Worm (Caenorhabditis elegans) whole organism, L1 larva: ENCODE data around the gene col-90.

Experiments used
- C16A3.4 ChIP-seq: fragments of 150-350 bp; optimal IDR thresholded peaks from 2 replicates; lab custom pipeline; 2014; ENCODE audit warnings: missing biosample characterization, missing genetic modification characterization
- alr-1 ChIP-seq: fragments of 200-800 bp; sonication (Bioruptor generic); optimal IDR thresholded peaks from 2 replicates; lab custom pipeline; 2018; ENCODE audit warnings: borderline replicate concordance, mild to moderate bottlenecking, missing genetic modification characterization, missing compliant biosample characterization
- aly-2 ChIP-seq: fragments of 150-350 bp; optimal IDR thresholded peaks from 2 replicates; lab custom pipeline; 2014; ENCODE audit warnings: missing biosample characterization, missing genetic modification characterization
- ama-1 ChIP-seq: fragments of 150-350 bp; optimal IDR thresholded peaks from 2 replicates; lab custom pipeline; 2014
- blmp-1 ChIP-seq: fragments of 150-350 bp; optimal IDR thresholded peaks from 2 replicates; lab custom pipeline; 2014; ENCODE audit warnings: missing biosample characterization, missing genetic modification characterization
- ceh-8 ChIP-seq: fragments of 200-800 bp; sonication (Bioruptor generic); optimal IDR thresholded peaks from 2 replicates; lab custom pipeline; 2018; ENCODE audit warnings: mild to moderate bottlenecking, missing genetic modification characterization, moderate library complexity, missing compliant biosample characterization
- ceh-88 ChIP-seq: fragments of 200-800 bp; sonication (Bioruptor generic); IDR thresholded peaks from 2 replicates; pipeline ENCODE4 v1.3.6; 2022; ENCODE audit warnings: missing genetic modification characterization, missing compliant biosample characterization
- ces-1 ChIP-seq: fragments of 150-350 bp; optimal IDR thresholded peaks from 2 replicates; lab custom pipeline; 2014; ENCODE audit warnings: missing biosample characterization, missing genetic modification reagents, missing genetic modification characterization
- dpl-1 ChIP-seq, 3 experiments: fragments of 150-350 bp in 2 of 3; sonication (generic microtip) in 1 of 3; optimal IDR thresholded peaks; 2 replicates each; lab custom pipeline; 2014 to 2017; ENCODE audit warnings: missing biosample characterization in 3 of 3, missing genetic modification characterization in 3 of 3, missing genetic modification reagents in 3 of 3
- dsc-1 ChIP-seq: sonication (generic microtip); optimal IDR thresholded peaks from 2 replicates; lab custom pipeline; 2016; ENCODE audit warnings: mild to moderate bottlenecking, missing genetic modification characterization, missing compliant biosample characterization
- efl-1 ChIP-seq, 4 experiments: fragments of 150-350 bp; optimal IDR thresholded peaks in 3 of 4; peaks in 1 of 4; 1 replicate in 1 of 4; 2 replicates in 3 of 4; lab custom pipeline; 2014; ENCODE audit warnings: missing biosample characterization in 2 of 4, missing genetic modification characterization in 2 of 4, missing genetic modification reagents in 2 of 4
- efl-3 ChIP-seq: fragments of 200-800 bp; sonication (Bioruptor generic); optimal IDR thresholded peaks from 2 replicates; lab custom pipeline; 2018; ENCODE audit warnings: mild to moderate bottlenecking, missing genetic modification characterization, missing compliant biosample characterization
- elt-2 ChIP-seq: sonication (generic microtip); optimal IDR thresholded peaks from 2 replicates; lab custom pipeline; 2016; ENCODE audit warnings: missing genetic modification characterization, mild to moderate bottlenecking, inconsistent platforms, missing compliant biosample characterization, missing genetic modification reagents
- elt-3 ChIP-seq, 6 experiments: fragments of 150-350 bp in 1 of 6; sonication (generic microtip); optimal IDR thresholded peaks; 2 replicates each; lab custom pipeline; 2017 to 2018; ENCODE audit warnings: missing biosample characterization in 6 of 6, missing genetic modification characterization in 6 of 6, inconsistent platforms in 1 of 6
- fkh-8 ChIP-seq: sonication (generic microtip); optimal IDR thresholded peaks from 2 replicates; lab custom pipeline; 2016; ENCODE audit warnings: mild to moderate bottlenecking, missing genetic modification characterization, missing compliant biosample characterization
- fos-1 ChIP-seq: fragments of 150-350 bp; optimal IDR thresholded peaks from 2 replicates; lab custom pipeline; 2014; ENCODE audit warnings: missing biosample characterization, missing genetic modification characterization
- isw-1 ChIP-seq: fragments of 200-800 bp; sonication (Bioruptor generic); IDR thresholded peaks from 2 replicates; pipeline ENCODE4 v1.3.6; 2022; ENCODE audit warnings: missing genetic modification characterization, missing compliant biosample characterization
- jun-1 ChIP-seq: fragments of 150-350 bp; optimal IDR thresholded peaks from 2 replicates; lab custom pipeline; 2014; ENCODE audit warnings: missing biosample characterization, missing genetic modification reagents, missing genetic modification characterization
- lin-14 ChIP-seq: fragments of 200-800 bp; sonication (Bioruptor generic); optimal IDR thresholded peaks from 2 replicates; lab custom pipeline; 2018; ENCODE audit warnings: mild to moderate bottlenecking, missing genetic modification characterization, moderate library complexity, missing compliant biosample characterization
- lin-35 ChIP-seq, 2 experiments: fragments of 150-350 bp; optimal IDR thresholded peaks; 2 replicates each; lab custom pipeline; 2014; ENCODE audit warnings: missing biosample characterization in 2 of 2, missing genetic modification characterization in 2 of 2, missing genetic modification reagents in 2 of 2
- lsy-2 ChIP-seq, 2 experiments: fragments of 150-350 bp; optimal IDR thresholded peaks; 2 replicates each; lab custom pipeline; 2014; ENCODE audit warnings: missing biosample characterization in 2 of 2, missing genetic modification characterization in 2 of 2
- mdl-1 ChIP-seq, 2 experiments: fragments of 150-350 bp; optimal IDR thresholded peaks; 2 replicates each; lab custom pipeline; 2014 to 2017; ENCODE audit warnings: missing biosample characterization in 2 of 2, missing genetic modification characterization in 2 of 2, inconsistent platforms in 1 of 2
- nhr-19 ChIP-seq: fragments of 200-800 bp; sonication (Bioruptor generic); conservative IDR thresholded peaks from 2 replicates; pipeline ENCODE4 v1.3.6; 2022; ENCODE audit warnings: missing genetic modification characterization, missing compliant biosample characterization
- nhr-20 ChIP-seq: sonication (generic microtip); optimal IDR thresholded peaks from 2 replicates; lab custom pipeline; 2016; ENCODE audit warnings: mild to moderate bottlenecking, missing genetic modification characterization, missing compliant biosample characterization
- nhr-71 ChIP-seq: sonication (generic microtip); optimal IDR thresholded peaks from 2 replicates; lab custom pipeline; 2016; ENCODE audit warnings: mild to moderate bottlenecking, missing genetic modification characterization, moderate library complexity, missing compliant biosample characterization
- nhr-85 ChIP-seq: sonication (generic microtip); peaks from one replicate; lab custom pipeline; 2016; ENCODE audit warnings: missing genetic modification characterization, inconsistent platforms, missing compliant biosample characterization
- snu-23 ChIP-seq: sonication (generic microtip); optimal IDR thresholded peaks from 2 replicates; lab custom pipeline; 2016; ENCODE audit warnings: missing genetic modification characterization, missing compliant biosample characterization
- sptf-1 ChIP-seq: fragments of 150-350 bp; optimal IDR thresholded peaks from 2 replicates; lab custom pipeline; 2014; ENCODE audit warnings: missing biosample characterization, missing genetic modification characterization
- swsn-7 ChIP-seq: sonication (generic microtip); optimal IDR thresholded peaks from 2 replicates; lab custom pipeline; 2016; ENCODE audit warnings: missing genetic modification characterization, missing compliant biosample characterization
- tbx-2 ChIP-seq: sonication (generic microtip); optimal IDR thresholded peaks from 2 replicates; lab custom pipeline; 2016; ENCODE audit warnings: missing genetic modification characterization, missing compliant biosample characterization
- unc-130 ChIP-seq: fragments of 150-350 bp; optimal IDR thresholded peaks from 2 replicates; lab custom pipeline; 2017; ENCODE audit warnings: missing biosample characterization, missing genetic modification characterization, inconsistent platforms
- xbp-1 ChIP-seq: sonication (generic microtip); optimal IDR thresholded peaks from 2 replicates; lab custom pipeline; 2016; ENCODE audit warnings: missing genetic modification characterization, missing compliant biosample characterization
- zag-1 ChIP-seq: fragments of 150-350 bp; optimal IDR thresholded peaks from 2 replicates; lab custom pipeline; 2014; ENCODE audit warnings: missing biosample characterization, missing genetic modification characterization
- ztf-4 ChIP-seq: fragments of 150-350 bp; optimal IDR thresholded peaks from 2 replicates; lab custom pipeline; 2014; ENCODE audit warnings: missing biosample characterization, missing genetic modification characterization

col-90 gene

ce11 chrIII:7973201-7973767, 24.6 kb downstream of the col-90 start, which contains the start of the genes eef-1B.1 and aco-2 (continued):
- TF ChIP-seq efl-1 (optimal IDR thresholded peaks at IDR 0.05; lab: Kevin White, UChicago) (peak; percentile 91 to 93), efl-1 (GFP tag; optimal IDR thresholded peaks at IDR 0.05 in 1 of 2; lab: Kevin White, UChicago) (peak; percentile 83 to 98)

ce11 chrIII:7973968-7974607, 25.4 kb downstream of the col-90 start:
- TF ChIP-seq fos-1 (tag; lab: Kevin White, UChicago) (no peak), tbx-2 (tag; lab: Kevin White, UChicago) (peak; percentile 44), zag-1 (no peak), nhr-85 (tag; lab: Kevin White, UChicago) (peak; percentile 70), swsn-7 (no peak), mdl-1 (tag; optimal IDR thresholded peaks at IDR 0.05; lab: Kevin White, UChicago) (peak in 1 of 2 experiments; percentile 3), lin-14 (GFP tag; lab: Kevin White, UChicago) (peak; percentile 57), lin-35 (GFP tag; optimal IDR thresholded peaks at IDR 0.05; lab: Kevin White, UChicago) (peak in 1 of 2 experiments; percentile 39), nhr-19 (GFP tag; lab: Robert Waterston, UW) (peak; percentile 69), efl-3 (GFP tag; lab: Kevin White, UChicago) (no peak), nhr-20 (tag; lab: Kevin White, UChicago) (peak; percentile 68), nhr-71 (tag; lab: Kevin White, UChicago) (peak; percentile 56), jun-1 (tag; lab: Kevin White, UChicago) (no peak), xbp-1 (tag; lab: Kevin White, UChicago) (peak; percentile 4), C16A3.4 (peak; percentile 16), lsy-2 (tag; optimal IDR thresholded peaks at IDR 0.05; lab: Kevin White, UChicago) (peak in 1 of 2 experiments; percentile 19), efl-1 (optimal IDR thresholded peaks at IDR 0.05; lab: Kevin White, UChicago) (no peak), efl-1 (GFP tag; optimal IDR thresholded peaks at IDR 0.05 in 1 of 2; lab: Kevin White, UChicago) (peak in 1 of 2 experiments; percentile 82), dpl-1 (GFP tag; optimal IDR thresholded peaks at IDR 0.05; lab: Kevin White, UChicago) (peak in 2 of 3 experiments; percentile 13 to 19), elt-3 (tag; optimal IDR thresholded peaks at IDR 0.05; lab: Kevin White, UChicago) (peak in 3 of 6 experiments; percentile 8 to 40 (median 8)), ceh-8 (GFP tag; lab: Kevin White, UChicago) (no peak), snu-23 (GFP tag; lab: Kevin White, UChicago) (peak; percentile 50), elt-2 (tag; lab: Kevin White, UChicago) (peak; percentile 34), isw-1 (GFP tag; lab: Robert Waterston, UW) (no peak), aly-2 (no peak), blmp-1 (tag; lab: Kevin White, UChicago) (peak; percentile 58), ztf-4 (tag; lab: Kevin White, UChicago) (peak; percentile 34), ceh-88 (GFP tag; lab: Robert Waterston, UW) (no peak), ama-1 (peak; percentile 27)

- TF ChIP-seq dsc-1 (tag; lab: Kevin White, UChicago), result peak; percentile 3
- no peak for TF ChIP-seq ces-1 (GFP tag; lab: Kevin White, UChicago)
- TF ChIP-seq sptf-1 (tag; lab: Kevin White, UChicago), result no peak
- peak; percentile 64 for TF ChIP-seq aly-2
- no peak for TF ChIP-seq alr-1 (tag; lab: Kevin White, UChicago)
- TF ChIP-seq lin-35 (GFP tag; optimal IDR thresholded peaks at IDR 0.05; lab: Kevin White, UChicago), result peak in 1 of 2 experiments; percentile 9
- peak; percentile 45 for TF ChIP-seq ama-1
- no peak for TF ChIP-seq unc-130 (tag; lab: Kevin White, UChicago)
- no peak for TF ChIP-seq elt-2 (tag; lab: Kevin White, UChicago)
- no peak for TF ChIP-seq isw-1 (GFP tag; lab: Robert Waterston, UW)
- peak; percentile 13 for TF ChIP-seq nhr-85 (tag; lab: Kevin White, UChicago)
- TF ChIP-seq fkh-8 (tag; lab: Kevin White, UChicago), result no peak
These were observed 28.6 kb downstream of the col-90 start for ce11 chrIII:7977224-7977623.
